Worm (Caenorhabditis elegans) whole organism, L2 larva: ENCODE measurements around the gene srx-102.

Experiments
- C34F6.9 ChIP-seq: fragments of 150-350 bp; optimal IDR thresholded peaks from 2 replicates; lab custom pipeline; 2014; ENCODE audit warnings: missing biosample characterization, missing genetic modification characterization
- F13H6.1 ChIP-seq: sonication (generic microtip); optimal IDR thresholded peaks from 2 replicates; lab custom pipeline; 2016; ENCODE audit warnings: missing genetic modification characterization, missing compliant biosample characterization
- R02D3.7 ChIP-seq: fragments of 150-350 bp; optimal IDR thresholded peaks from 2 replicates; lab custom pipeline; 2014; ENCODE audit warnings: missing biosample characterization, missing genetic modification characterization
- Y55F3AM.14 ChIP-seq: fragments of 200-800 bp; sonication (Bioruptor generic); optimal IDR thresholded peaks from 2 replicates; lab custom pipeline; 2018; ENCODE audit warnings: mild to moderate bottlenecking, missing genetic modification characterization, missing compliant biosample characterization
- ZK546.5 ChIP-seq: sonication (generic microtip); optimal IDR thresholded peaks from 2 replicates; lab custom pipeline; 2017; ENCODE audit warnings: missing biosample characterization, missing genetic modification characterization
- alr-1 ChIP-seq: fragments of 150-350 bp; optimal IDR thresholded peaks from 2 replicates; lab custom pipeline; 2014; ENCODE audit warnings: missing biosample characterization, missing genetic modification characterization
- aly-2 ChIP-seq: fragments of 150-350 bp; optimal IDR thresholded peaks from 2 replicates; lab custom pipeline; 2014; ENCODE audit warnings: missing biosample characterization, missing genetic modification characterization
- ama-1 ChIP-seq: fragments of 150-350 bp; optimal IDR thresholded peaks from 2 replicates; lab custom pipeline; 2018; ENCODE audit warnings: inconsistent platforms
- blmp-1 ChIP-seq: sonication (generic microtip); optimal IDR thresholded peaks from 2 replicates; lab custom pipeline; 2017; ENCODE audit warnings: missing genetic modification characterization, mild to moderate bottlenecking, missing compliant biosample characterization, antibody characterized with exemption, moderate library complexity; ENCODE audit not compliant: insufficient read depth
- ceh-16 ChIP-seq: fragments of 150-350 bp; optimal IDR thresholded peaks from 2 replicates; lab custom pipeline; 2014; ENCODE audit warnings: missing biosample characterization, missing genetic modification characterization
- ceh-82 ChIP-seq: fragments of 150-350 bp; optimal IDR thresholded peaks from 2 replicates; lab custom pipeline; 2014; ENCODE audit warnings: missing biosample characterization, missing genetic modification characterization
- crh-2 ChIP-seq: sonication (generic microtip); optimal IDR thresholded peaks from 2 replicates; lab custom pipeline; 2017; ENCODE audit warnings: missing biosample characterization, missing genetic modification characterization
- dmd-4 ChIP-seq: sonication (generic microtip); optimal IDR thresholded peaks from 2 replicates; lab custom pipeline; 2017; ENCODE audit warnings: missing biosample characterization, missing genetic modification characterization
- elt-3 ChIP-seq: sonication (generic microtip); optimal IDR thresholded peaks from 2 replicates; lab custom pipeline; 2017; ENCODE audit warnings: missing biosample characterization, missing genetic modification characterization
- fos-1 ChIP-seq: fragments of 150-350 bp; optimal IDR thresholded peaks from 2 replicates; lab custom pipeline; 2014; ENCODE audit warnings: missing biosample characterization, missing genetic modification characterization
- gmeb-1 ChIP-seq: fragments of 150-350 bp; optimal IDR thresholded peaks from 2 replicates; lab custom pipeline; 2014; ENCODE audit warnings: missing biosample characterization, missing genetic modification characterization
- lin-11 ChIP-seq: fragments of 150-350 bp; sonication (generic microtip); optimal IDR thresholded peaks from 2 replicates; lab custom pipeline; 2014; ENCODE audit warnings: missing biosample characterization, missing genetic modification characterization, inconsistent platforms, mixed read lengths
- lin-13 ChIP-seq: fragments of 150-350 bp; optimal IDR thresholded peaks from 2 replicates; lab custom pipeline; 2014; ENCODE audit warnings: missing biosample characterization, missing genetic modification reagents, missing genetic modification characterization
- lin-39 ChIP-seq: fragments of 150-350 bp; optimal IDR thresholded peaks from 2 replicates; lab custom pipeline; 2014; ENCODE audit warnings: missing biosample characterization, missing genetic modification reagents, missing genetic modification characterization
- lsy-2 ChIP-seq, 2 experiments: fragments of 150-350 bp in 1 of 2; sonication (generic microtip) in 1 of 2; optimal IDR thresholded peaks; 2 replicates each; lab custom pipeline; 2014 to 2017; ENCODE audit warnings: missing biosample characterization in 2 of 2, missing genetic modification characterization in 2 of 2
- mab-5 ChIP-seq: fragments of 150-350 bp; optimal IDR thresholded peaks from 2 replicates; lab custom pipeline; 2014; ENCODE audit warnings: missing biosample characterization, missing genetic modification characterization
- mbf-1 ChIP-seq: sonication (generic microtip); optimal IDR thresholded peaks from 2 replicates; lab custom pipeline; 2017; ENCODE audit warnings: missing biosample characterization, missing genetic modification characterization
- mdl-1 ChIP-seq, 2 experiments: fragments of 150-350 bp in 1 of 2; sonication (generic microtip) in 1 of 2; optimal IDR thresholded peaks; 2 replicates each; lab custom pipeline; 2017; ENCODE audit warnings: missing biosample characterization in 2 of 2, missing genetic modification characterization in 2 of 2
- nhr-10 ChIP-seq: sonication (generic microtip); optimal IDR thresholded peaks from 2 replicates; lab custom pipeline; 2017; ENCODE audit warnings: missing biosample characterization, missing genetic modification characterization
- nhr-11 ChIP-seq: fragments of 150-350 bp; optimal IDR thresholded peaks from 2 replicates; lab custom pipeline; 2014; ENCODE audit warnings: missing biosample characterization, missing genetic modification characterization
- nhr-12 ChIP-seq: fragments of 150-350 bp; optimal IDR thresholded peaks from 2 replicates; lab custom pipeline; 2014; ENCODE audit warnings: missing biosample characterization, missing genetic modification characterization
- nhr-129 ChIP-seq: fragments of 150-350 bp; optimal IDR thresholded peaks from 2 replicates; lab custom pipeline; 2014; ENCODE audit warnings: missing biosample characterization, missing genetic modification characterization
- nhr-21 ChIP-seq: fragments of 150-350 bp; optimal IDR thresholded peaks from 2 replicates; lab custom pipeline; 2014; ENCODE audit warnings: missing biosample characterization, missing genetic modification characterization
- nhr-23 ChIP-seq: fragments of 150-350 bp; optimal IDR thresholded peaks from 2 replicates; lab custom pipeline; 2014; ENCODE audit warnings: missing biosample characterization, missing genetic modification reagents, missing genetic modification characterization
- nhr-25 ChIP-seq: fragments of 150-350 bp; sonication (generic microtip); optimal IDR thresholded peaks from 3 replicates; lab custom pipeline; 2014; ENCODE audit warnings: missing biosample characterization, missing genetic modification characterization
- nhr-6 ChIP-seq: fragments of 150-350 bp; optimal IDR thresholded peaks from 2 replicates; lab custom pipeline; 2014; ENCODE audit warnings: missing biosample characterization, missing genetic modification characterization
- nhr-77 ChIP-seq: fragments of 150-350 bp; optimal IDR thresholded peaks from 2 replicates; lab custom pipeline; 2014; ENCODE audit warnings: missing biosample characterization, missing genetic modification characterization
- peb-1 ChIP-seq: fragments of 150-350 bp; optimal IDR thresholded peaks from 2 replicates; lab custom pipeline; 2014; ENCODE audit warnings: missing biosample characterization, missing genetic modification characterization
- sem-4 ChIP-seq: fragments of 150-350 bp; optimal IDR thresholded peaks from 2 replicates; lab custom pipeline; 2014; ENCODE audit warnings: missing biosample characterization, missing genetic modification reagents, missing genetic modification characterization
- sma-3 ChIP-seq: sonication (generic microtip); optimal IDR thresholded peaks from 2 replicates; lab custom pipeline; 2016; ENCODE audit warnings: missing genetic modification reagents, missing genetic modification characterization, missing compliant biosample characterization
- sma-9 ChIP-seq, 2 experiments: fragments of 150-350 bp in 1 of 2; sonication (generic microtip) in 1 of 2; optimal IDR thresholded peaks; 2 replicates each; lab custom pipeline; 2014 to 2016; ENCODE audit warnings: missing genetic modification characterization in 2 of 2, mild to moderate bottlenecking in 1 of 2, missing biosample characterization in 1 of 2, missing compliant biosample characterization in 1 of 2, missing genetic modification reagents in 1 of 2, moderate library complexity in 1 of 2
- snpc-4 ChIP-seq: fragments of 150-350 bp; optimal IDR thresholded peaks from 2 replicates; lab custom pipeline; 2014; ENCODE audit warnings: missing biosample characterization, missing genetic modification characterization
- unc-39 ChIP-seq: fragments of 150-350 bp; optimal IDR thresholded peaks from 2 replicates; lab custom pipeline; 2014; ENCODE audit warnings: missing biosample characterization, missing genetic modification characterization
- unc-55 ChIP-seq: fragments of 150-350 bp; sonication (generic microtip); optimal IDR thresholded peaks from 3 replicates; lab custom pipeline; 2014; ENCODE audit warnings: missing biosample characterization, missing genetic modification reagents, missing genetic modification characterization
- unc-62 ChIP-seq: fragments of 150-350 bp; optimal IDR thresholded peaks from 2 replicates; lab custom pipeline; 2014; ENCODE audit warnings: missing biosample characterization, missing genetic modification reagents, missing genetic modification characterization
- zag-1 ChIP-seq: fragments of 150-350 bp; optimal IDR thresholded peaks from 2 replicates; lab custom pipeline; 2014; ENCODE audit warnings: missing biosample characterization, missing genetic modification characterization
- ztf-1 ChIP-seq: fragments of 200-800 bp; sonication (Bioruptor generic); conservative IDR thresholded peaks from 2 replicates; pipeline ENCODE4 v1.3.6; 2022; ENCODE audit warnings: missing genetic modification characterization, missing compliant biosample characterization
- ztf-11 ChIP-seq: sonication (generic microtip); optimal IDR thresholded peaks from 2 replicates; lab custom pipeline; 2017; ENCODE audit warnings: missing biosample characterization, missing genetic modification characterization
- ztf-4 ChIP-seq: fragments of 150-350 bp; optimal IDR thresholded peaks from 2 replicates; lab custom pipeline; 2014; ENCODE audit warnings: missing biosample characterization, missing genetic modification characterization

Gene srx-102

ce11 chrII:3664470-3664869, 30.1 kb downstream of the srx-102 start, which contains the start of gene F19B10.3:
F19B10.3 (plus strand) TSS chrII:3664770.
- no peak for TF ChIP-seq R02D3.7 (tag; lab: Kevin White, UChicago)
- no peak for TF ChIP-seq nhr-21 (tag; lab: Kevin White, UChicago)
- TF ChIP-seq nhr-129 = no peak
- no peak for TF ChIP-seq F13H6.1 (tag; lab: Kevin White, UChicago)
- TF ChIP-seq nhr-10 (tag; lab: Kevin White, UChicago) = no peak
- TF ChIP-seq nhr-6 (tag; lab: Kevin White, UChicago) = no peak
- no peak for TF ChIP-seq ZK546.5 (tag; lab: Kevin White, UChicago)
- TF ChIP-seq sma-9 (GFP tag; optimal IDR thresholded peaks at IDR 0.05; lab: Kevin White, UChicago) = no peak
- no peak for TF ChIP-seq sma-9 (tag; optimal IDR thresholded peaks at IDR 0.05; lab: Kevin White, UChicago)
- no peak for TF ChIP-seq unc-62
- TF ChIP-seq ceh-16 = no peak
- TF ChIP-seq lsy-2 (tag; optimal IDR thresholded peaks at IDR 0.05; lab: Kevin White, UChicago) = no peak
- no peak for TF ChIP-seq sem-4
- no peak for TF ChIP-seq C34F6.9 (tag; lab: Kevin White, UChicago)
- TF ChIP-seq nhr-11 (tag; lab: Kevin White, UChicago) = no peak
- TF ChIP-seq dmd-4 (tag; lab: Kevin White, UChicago) = no peak
- no peak for TF ChIP-seq peb-1 (tag; lab: Kevin White, UChicago)
- no peak for TF ChIP-seq unc-39 (tag; lab: Kevin White, UChicago)
- TF ChIP-seq mdl-1 (tag; optimal IDR thresholded peaks at IDR 0.05; lab: Kevin White, UChicago) = no peak
- TF ChIP-seq mab-5 (tag; lab: Kevin White, UChicago) = no peak
- TF ChIP-seq nhr-12 (tag; lab: Kevin White, UChicago) = no peak

ce11 chrII:3663796-3664195, 30.8 kb downstream of the srx-102 start, which contains the start of gene F19B10.6:
F19B10.6 (minus strand) TSS chrII:3663896.
- TF ChIP-seq ceh-82 = no peak
- TF ChIP-seq sem-4 = no peak
- no peak for TF ChIP-seq zag-1 (tag; lab: Kevin White, UChicago)
- TF ChIP-seq nhr-23 (tag; lab: Kevin White, UChicago) = no peak
- no peak for TF ChIP-seq nhr-77 (tag; lab: Kevin White, UChicago)
- no peak for TF ChIP-seq lin-11 (tag; lab: Kevin White, UChicago)
- no peak for TF ChIP-seq unc-55 (GFP tag; lab: Kevin White, UChicago)
- no peak for TF ChIP-seq snpc-4 (tag; lab: Kevin White, UChicago)
- TF ChIP-seq lin-13 (GFP tag; lab: Kevin White, UChicago) = no peak

ce11 chrII:3661932-3662331, 32.6 kb downstream of the srx-102 start, which contains the start of gene F19B10.13:
F19B10.13 (plus strand) TSS chrII:3662274.
- TF ChIP-seq lsy-2 (tag; optimal IDR thresholded peaks at IDR 0.05; lab: Kevin White, UChicago) = no peak
- TF ChIP-seq snpc-4 (tag; lab: Kevin White, UChicago) = no peak
- TF ChIP-seq sma-3 (GFP tag; lab: Kevin White, UChicago) = no peak
- TF ChIP-seq C34F6.9 (tag; lab: Kevin White, UChicago) = peak; percentile 84
- no peak for TF ChIP-seq zag-1 (tag; lab: Kevin White, UChicago)
- TF ChIP-seq ztf-11 (tag; lab: Kevin White, UChicago) = no peak
- TF ChIP-seq mdl-1 (tag; optimal IDR thresholded peaks at IDR 0.05; lab: Kevin White, UChicago) = no peak
- TF ChIP-seq alr-1 (tag; lab: Kevin White, UChicago) = no peak
- no peak for TF ChIP-seq peb-1 (tag; lab: Kevin White, UChicago)
- TF ChIP-seq lin-11 (tag; lab: Kevin White, UChicago) = no peak
- TF ChIP-seq nhr-21 (tag; lab: Kevin White, UChicago) = no peak
- TF ChIP-seq ztf-1 (GFP tag; lab: Robert Waterston, UW) = no peak
- no peak for TF ChIP-seq ceh-16
- peak; percentile 17 for TF ChIP-seq gmeb-1 (tag; lab: Kevin White, UChicago)
- no peak for TF ChIP-seq aly-2 (tag; lab: Kevin White, UChicago)
- no peak for TF ChIP-seq ceh-82
- no peak for TF ChIP-seq nhr-23 (tag; lab: Kevin White, UChicago)
- TF ChIP-seq lin-13 (GFP tag; lab: Kevin White, UChicago) = no peak
- TF ChIP-seq mab-5 (tag; lab: Kevin White, UChicago) = no peak
- no peak for TF ChIP-seq elt-3 (tag; lab: Kevin White, UChicago)
- peak; percentile 95 for TF ChIP-seq fos-1 (tag; lab: Kevin White, UChicago)
- no peak for TF ChIP-seq ama-1 (lab: Kevin White, UChicago)
- no peak for TF ChIP-seq crh-2
- TF ChIP-seq sem-4 = no peak
- TF ChIP-seq nhr-129 = no peak
- no peak for TF ChIP-seq Y55F3AM.14 (GFP tag; lab: Kevin White, UChicago)
- peak; percentile 53 for TF ChIP-seq unc-55 (GFP tag; lab: Kevin White, UChicago)
- TF ChIP-seq nhr-11 (tag; lab: Kevin White, UChicago) = no peak
- no peak for TF ChIP-seq ztf-4 (tag; lab: Kevin White, UChicago)
- no peak for TF ChIP-seq lin-39
- TF ChIP-seq nhr-25 = no peak
- no peak for TF ChIP-seq mbf-1 (tag; lab: Kevin White, UChicago)
- TF ChIP-seq blmp-1 (tag; lab: Kevin White, UChicago) = no peak
